Fruit fly (Drosophila melanogaster) whole organism, embryonic: ENCODE measurements around the gene Gr64d.

Experiments
- Abd-B ChIP-seq: fragments of 200-800 bp; sonication (Bioruptor generic); optimal IDR thresholded peaks from 2 replicates; lab custom pipeline; 2018; ENCODE audit warnings: missing biosample characterization, mild to moderate bottlenecking, missing genetic modification characterization, moderate library complexity
- BtbVII ChIP-seq: fragments of 200-800 bp; sonication (Bioruptor generic); optimal IDR thresholded peaks from 3 replicates; lab custom pipeline; 2017; ENCODE audit warnings: missing biosample characterization, mild to moderate bottlenecking, missing genetic modification characterization
- CG10209 ChIP-seq: fragments of 200-800 bp; sonication (Bioruptor generic); optimal IDR thresholded peaks from 3 replicates; lab custom pipeline; 2017; ENCODE audit warnings: missing biosample characterization, mild to moderate bottlenecking, missing genetic modification characterization, missing genetic modification reagents
- CG12391 ChIP-seq: fragments of 200-800 bp; sonication (Bioruptor generic); optimal IDR thresholded peaks from 3 replicates; lab custom pipeline; 2018; ENCODE audit warnings: missing biosample characterization, mild to moderate bottlenecking, missing genetic modification characterization, moderate library complexity
- CG14441 ChIP-seq: fragments of 200-800 bp; sonication (Bioruptor generic); IDR thresholded peaks from 2 replicates; pipeline ENCODE4 v1.3.6; 2022; ENCODE audit warnings: missing biosample characterization, missing genetic modification characterization
- CG15601 ChIP-seq: fragments of 200-800 bp; sonication (Bioruptor generic); optimal IDR thresholded peaks from 3 replicates; lab custom pipeline; 2019; ENCODE audit warnings: missing biosample characterization, mild to moderate bottlenecking, missing genetic modification characterization, moderate library complexity
- CG17359 ChIP-seq: fragments of 200-800 bp; sonication (Bioruptor generic); optimal IDR thresholded peaks from 3 replicates; lab custom pipeline; 2018; ENCODE audit warnings: missing biosample characterization, mild to moderate bottlenecking, missing genetic modification characterization, moderate library complexity
- CG17385 ChIP-seq: fragments of 200-800 bp; sonication (Bioruptor generic); optimal IDR thresholded peaks from 3 replicates; lab custom pipeline; 2018; ENCODE audit warnings: missing biosample characterization, mild to moderate bottlenecking, missing genetic modification characterization
- CG17612 ChIP-seq: fragments of 200-800 bp; sonication (Bioruptor generic); IDR thresholded peaks from 2 replicates; pipeline ENCODE4 v1.3.6; 2022; ENCODE audit warnings: missing biosample characterization, missing genetic modification characterization
- CG18011 ChIP-seq: fragments of 200-800 bp; sonication (Bioruptor generic); optimal IDR thresholded peaks from 2 replicates; lab custom pipeline; 2017; ENCODE audit warnings: missing biosample characterization, missing genetic modification characterization, mild to moderate bottlenecking, moderate library complexity, missing genotype
- CG2120 ChIP-seq: fragments of 200-800 bp; sonication (Bioruptor generic); optimal IDR thresholded peaks from 3 replicates; lab custom pipeline; 2016; ENCODE audit warnings: missing biosample characterization, missing genetic modification characterization
- CG2712 ChIP-seq: fragments of 200-800 bp; optimal IDR thresholded peaks from 3 replicates; lab custom pipeline; 2019; ENCODE audit warnings: missing biosample characterization, mild to moderate bottlenecking, missing genetic modification characterization, moderate library complexity
- CG4730 ChIP-seq: fragments of 200-800 bp; sonication (Bioruptor generic); IDR thresholded peaks from 2 replicates; pipeline ENCODE4 v1.3.6; 2022; ENCODE audit warnings: missing biosample characterization, missing genetic modification characterization
- CG6765 ChIP-seq: fragments of 200-800 bp; sonication (Bioruptor generic); optimal IDR thresholded peaks from 3 replicates; lab custom pipeline; 2017; ENCODE audit warnings: missing biosample characterization, mild to moderate bottlenecking, missing genetic modification characterization
- CG7839 ChIP-seq: fragments of 200-800 bp; sonication (Bioruptor generic); optimal IDR thresholded peaks from 3 replicates; lab custom pipeline; 2018; ENCODE audit warnings: missing biosample characterization, mild to moderate bottlenecking, missing genetic modification characterization, moderate library complexity
- CG7963 ChIP-seq: fragments of 200-800 bp; sonication (Bioruptor generic); IDR thresholded peaks from 3 replicates; pipeline ENCODE4 v1.3.6; 2022; ENCODE audit warnings: missing biosample characterization, missing genetic modification characterization; ENCODE audit not compliant: partially characterized antibody
- CG8290 ChIP-seq, 3 experiments: fragments of 200-800 bp; sonication (Bioruptor generic); optimal IDR thresholded peaks; 2 replicates each; lab custom pipeline; 2016 to 2019; ENCODE audit warnings: missing biosample characterization in 3 of 3, missing genetic modification characterization in 3 of 3, mild to moderate bottlenecking in 2 of 3, moderate library complexity in 1 of 3
- CG9215 ChIP-seq: fragments of 200-800 bp; sonication (Bioruptor generic); IDR thresholded peaks from 2 replicates; pipeline ENCODE4 v1.3.6; 2022; ENCODE audit warnings: missing biosample characterization, missing genetic modification characterization
- CG9727 ChIP-seq: fragments of 200-800 bp; sonication (Bioruptor generic); optimal IDR thresholded peaks from 3 replicates; lab custom pipeline; 2017; ENCODE audit warnings: missing biosample characterization, mild to moderate bottlenecking, missing genetic modification characterization
- Hsf ChIP-seq: fragments of 200-800 bp; sonication (Bioruptor generic); optimal IDR thresholded peaks from 3 replicates; lab custom pipeline; 2016; ENCODE audit warnings: missing biosample characterization, missing genetic modification characterization
- NfI ChIP-seq: fragments of 200-800 bp; sonication (Bioruptor generic); optimal IDR thresholded peaks from 3 replicates; lab custom pipeline; 2018; ENCODE audit warnings: missing biosample characterization, mild to moderate bottlenecking, missing genetic modification characterization, moderate library complexity
- PHDP ChIP-seq: fragments of 200-800 bp; sonication (Bioruptor generic); optimal IDR thresholded peaks from 3 replicates; lab custom pipeline; 2018; ENCODE audit warnings: missing biosample characterization, mild to moderate bottlenecking, missing genetic modification characterization, moderate library complexity
- Sox102F ChIP-seq: fragments of 200-800 bp; sonication (Bioruptor generic); optimal IDR thresholded peaks from 2 replicates; lab custom pipeline; 2018; ENCODE audit warnings: missing biosample characterization, mild to moderate bottlenecking, missing genetic modification characterization, moderate library complexity
- az2 ChIP-seq: fragments of 200-800 bp; sonication (Bioruptor generic); optimal IDR thresholded peaks from 3 replicates; lab custom pipeline; 2016; ENCODE audit warnings: missing biosample characterization, missing genetic modification characterization
- bsh ChIP-seq, 2 experiments: fragments of 200-800 bp; sonication (Bioruptor generic); optimal IDR thresholded peaks; 2 replicates each; lab custom pipeline; 2017 to 2018; ENCODE audit warnings: mild to moderate bottlenecking in 2 of 2, missing biosample characterization in 2 of 2, missing genetic modification characterization in 2 of 2, moderate library complexity in 1 of 2
- caup ChIP-seq: fragments of 200-800 bp; sonication (Bioruptor generic); optimal IDR thresholded peaks from 3 replicates; lab custom pipeline; 2017; ENCODE audit warnings: missing biosample characterization, mild to moderate bottlenecking, missing genetic modification characterization, moderate library complexity; ENCODE audit not compliant: severe bottlenecking
- cwo ChIP-seq: fragments of 200-800 bp; sonication (Bioruptor generic); optimal IDR thresholded peaks from 3 replicates; lab custom pipeline; 2017; ENCODE audit warnings: missing biosample characterization, missing genetic modification characterization, mild to moderate bottlenecking, moderate library complexity, missing genetic modification reagents
- dati ChIP-seq: fragments of 200-800 bp; sonication (Bioruptor generic); IDR thresholded peaks from 2 replicates; pipeline ENCODE4 v1.3.6; 2022; ENCODE audit warnings: missing biosample characterization, missing genetic modification characterization
- dmrt99B ChIP-seq: fragments of 200-800 bp; sonication (Bioruptor generic); optimal IDR thresholded peaks from 2 replicates; lab custom pipeline; 2018; ENCODE audit warnings: missing biosample characterization, mild to moderate bottlenecking, missing genetic modification characterization, moderate library complexity
- esg ChIP-seq: fragments of 200-800 bp; sonication (Bioruptor generic); conservative IDR thresholded peaks from 2 replicates; pipeline ENCODE4 v1.3.6; 2022; ENCODE audit warnings: missing biosample characterization, missing genetic modification characterization
- ewg ChIP-seq: fragments of 200-800 bp; sonication (Bioruptor generic); optimal IDR thresholded peaks from 3 replicates; lab custom pipeline; 2017; ENCODE audit warnings: mild to moderate bottlenecking, missing biosample characterization, missing genetic modification reagents, missing genetic modification characterization
- fd3F ChIP-seq: fragments of 200-800 bp; sonication (Bioruptor generic); optimal IDR thresholded peaks from 2 replicates; lab custom pipeline; 2018; ENCODE audit warnings: missing biosample characterization, mild to moderate bottlenecking, missing genetic modification characterization, moderate library complexity
- grau ChIP-seq: fragments of 200-800 bp; optimal IDR thresholded peaks from 3 replicates; lab custom pipeline; 2019; ENCODE audit warnings: missing biosample characterization, mild to moderate bottlenecking, missing genetic modification characterization, moderate library complexity
- ind ChIP-seq: fragments of 200-800 bp; sonication (Bioruptor generic); optimal IDR thresholded peaks from 3 replicates; lab custom pipeline; 2016; ENCODE audit warnings: missing biosample characterization, missing genetic modification characterization
- klu ChIP-seq: fragments of 200-800 bp; sonication (Bioruptor generic); IDR thresholded peaks from 2 replicates; pipeline ENCODE4 v1.3.6; 2022; ENCODE audit warnings: missing biosample characterization, missing genetic modification characterization
- nerfin-1 ChIP-seq: fragments of 200-800 bp; sonication (Bioruptor generic); optimal IDR thresholded peaks from 3 replicates; lab custom pipeline; 2019; ENCODE audit warnings: missing biosample characterization, mild to moderate bottlenecking, missing genetic modification characterization, moderate library complexity
- nmo ChIP-seq: fragments of 200-800 bp; sonication (Bioruptor generic); optimal IDR thresholded peaks from 2 replicates; lab custom pipeline; 2018; ENCODE audit warnings: missing biosample characterization, mild to moderate bottlenecking, missing genetic modification characterization, moderate library complexity
- odd ChIP-seq: fragments of 200-800 bp; sonication (Bioruptor generic); optimal IDR thresholded peaks from 2 replicates; lab custom pipeline; 2017; ENCODE audit warnings: missing biosample characterization, mild to moderate bottlenecking, missing genetic modification characterization
- phol ChIP-seq: fragments of 200-800 bp; sonication (Bioruptor generic); optimal IDR thresholded peaks from 3 replicates; lab custom pipeline; 2018; ENCODE audit warnings: missing biosample characterization, mild to moderate bottlenecking, missing genetic modification characterization, moderate library complexity
- row ChIP-seq: fragments of 200-800 bp; sonication (Bioruptor generic); IDR thresholded peaks from 3 replicates; pipeline ENCODE4 v1.3.6; 2022; ENCODE audit warnings: missing biosample characterization, missing genetic modification characterization
- salm ChIP-seq: fragments of 200-800 bp; sonication (Bioruptor generic); optimal IDR thresholded peaks from 2 replicates; lab custom pipeline; 2018; ENCODE audit warnings: missing biosample characterization, mild to moderate bottlenecking, missing genetic modification characterization
- scrt ChIP-seq: fragments of 200-800 bp; sonication (Bioruptor generic); optimal IDR thresholded peaks from 2 replicates; lab custom pipeline; 2018; ENCODE audit warnings: missing biosample characterization, mild to moderate bottlenecking, missing genetic modification characterization, moderate library complexity
- sisA ChIP-seq: fragments of 200-800 bp; sonication (Bioruptor generic); IDR thresholded peaks from 2 replicates; pipeline ENCODE4 v1.3.6; 2022; ENCODE audit warnings: missing biosample characterization, missing genetic modification characterization
- slou ChIP-seq: fragments of 200-800 bp; sonication (Bioruptor generic); optimal IDR thresholded peaks from 3 replicates; lab custom pipeline; 2016; ENCODE audit warnings: missing biosample characterization, missing genetic modification characterization
- so ChIP-seq: fragments of 200-800 bp; sonication (Bioruptor generic); IDR thresholded peaks from 3 replicates; pipeline ENCODE4 v1.3.6; 2022; ENCODE audit warnings: missing biosample characterization, missing genetic modification characterization
- sug ChIP-seq: fragments of 200-800 bp; optimal IDR thresholded peaks from 2 replicates; lab custom pipeline; 2019; ENCODE audit warnings: missing biosample characterization, mild to moderate bottlenecking, missing genetic modification characterization, moderate library complexity
- tio ChIP-seq: fragments of 200-800 bp; sonication (Bioruptor generic); optimal IDR thresholded peaks from 2 replicates; lab custom pipeline; 2017; ENCODE audit warnings: missing biosample characterization, missing genetic modification characterization, inconsistent platforms
- wor ChIP-seq: fragments of 200-800 bp; sonication (Bioruptor generic); IDR thresholded peaks from 2 replicates; pipeline ENCODE4 v1.3.6; 2022; ENCODE audit warnings: missing biosample characterization, missing genetic modification characterization
- zf30C ChIP-seq: fragments of 200-800 bp; sonication (Bioruptor generic); optimal IDR thresholded peaks from 3 replicates; lab custom pipeline; 2018; ENCODE audit warnings: missing biosample characterization, mild to moderate bottlenecking, missing genetic modification characterization

Gr64d gene

DNA sequence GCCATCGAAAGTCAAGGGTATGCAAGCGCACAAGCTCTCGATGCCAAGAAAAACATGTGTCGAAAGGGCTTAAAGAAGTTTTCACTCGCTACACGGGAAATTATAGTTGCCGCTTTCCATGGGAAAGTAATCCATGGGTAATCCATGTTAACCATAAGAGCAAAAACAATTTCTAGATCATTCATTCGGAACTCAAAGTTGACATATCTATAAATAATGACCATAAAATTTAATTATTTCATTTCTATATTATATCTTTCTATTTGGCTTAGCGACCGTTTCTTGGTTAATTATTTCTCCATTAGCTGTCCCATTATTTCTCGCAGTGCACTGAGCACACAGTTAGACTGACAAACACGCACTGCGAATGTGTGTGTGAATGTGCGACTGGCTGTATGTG is 31.2 kb upstream of the Gr64d start (continued):
- TF ChIP-seq klu (no peak), CG2120 (GFP tag; lab: Kevin White, UChicago) (peak; percentile 30), CG17385 (GFP tag; lab: Kevin White, UChicago) (peak; percentile 52), CG15601 (peak; percentile 17), wor (GFP tag; lab: Robert Waterston, UW) (peak; percentile 33; the same call in 1 of the 2 replicates), CG17612 (no peak), BtbVII (GFP tag; lab: Kevin White, UChicago) (peak; percentile 18), nerfin-1 (no peak), salm (tag; lab: Kevin White, UChicago) (no peak), dati (GFP tag; lab: Robert Waterston, UW) (no peak), CG8290 (GFP tag; optimal IDR thresholded peaks at IDR 0.05; lab: Kevin White, UChicago) (no peak), CG8290 (tag; optimal IDR thresholded peaks at IDR 0.05; lab: Kevin White, UChicago) (no peak), row (peak; percentile 62), sug (tag; lab: Kevin White, UChicago) (peak; percentile 60), slou (no peak), sisA (GFP tag; lab: Robert Waterston, UW) (peak; percentile 27; the same call in 1 of the 2 replicates), ind (GFP tag; lab: Kevin White, UChicago) (peak; percentile 5), grau (tag; lab: Kevin White, UChicago) (peak; percentile 64), cwo (peak; percentile 3), dmrt99B (peak; percentile 37), NfI (GFP tag; lab: Kevin White, UChicago) (peak; percentile 45), CG12391 (peak; percentile 40), CG7839 (peak; percentile 18), Sox102F (GFP tag; lab: Kevin White, UChicago) (peak; percentile 42), scrt (GFP tag; lab: Kevin White, UChicago) (peak; percentile 1), so (GFP tag; lab: Robert Waterston, UW) (no peak), tio (peak; percentile 39), caup (peak; percentile 3), zf30C (GFP tag; lab: Kevin White, UChicago) (peak; percentile 51), CG6765 (GFP tag; lab: Kevin White, UChicago) (peak; percentile 4), fd3F (GFP tag; lab: Kevin White, UChicago) (peak; percentile 20), esg (GFP tag; lab: Robert Waterston, UW) (0 out of 2 replicates have a peak, but pooled peaks have one; percentile 16), CG7963 (GFP tag; lab: Robert Waterston, UW) (no peak), CG14441 (GFP tag; lab: Robert Waterston, UW) (0 out of 2 replicates have a peak, but pooled peaks have one; percentile 9), CG18011 (GFP tag; lab: Kevin White, UChicago) (peak; percentile 9), bsh (GFP tag; optimal IDR thresholded peaks at IDR 0.05; lab: Kevin White, UChicago) (peak in 1 of 2 experiments; percentile 15), CG10209 (peak; percentile 52), Hsf (GFP tag; lab: Kevin White, UChicago) (peak; percentile 12), CG2712 (peak; percentile 7), PHDP (tag; lab: Kevin White, UChicago) (peak; percentile 52), nmo (peak; percentile 49), CG9727 (GFP tag; lab: Kevin White, UChicago) (peak; percentile 59), az2 (GFP tag; lab: Kevin White, UChicago) (peak; percentile 27), CG4730 (GFP tag; lab: Robert Waterston, UW) (no peak), Abd-B (GFP tag; lab: Kevin White, UChicago) (peak; percentile 16), CG17359 (no peak), ewg (GFP tag; lab: Kevin White, UChicago) (peak; percentile 26), odd (peak; percentile 32), phol (peak; percentile 8), CG9215 (GFP tag; lab: Robert Waterston, UW) (peak; percentile 41; the same call in 1 of the 2 replicates)
